Worm (Caenorhabditis elegans) whole organism, L4 larva: ENCODE measurements around the gene srw-76.

Source experiments
- fos-1 ChIP-seq: fragments of 150-350 bp; optimal IDR thresholded peaks from 2 replicates; lab custom pipeline; 2014; ENCODE audit warnings: missing biosample characterization, missing genetic modification characterization
- hlh-30 ChIP-seq: sonication (generic microtip); optimal IDR thresholded peaks from 2 replicates; lab custom pipeline; 2017; ENCODE audit warnings: antibody characterized with exemption, mild to moderate bottlenecking, missing genetic modification characterization, missing compliant biosample characterization; ENCODE audit not compliant: insufficient read depth
- lir-3 ChIP-seq: sonication (generic microtip); optimal IDR thresholded peaks from 2 replicates; lab custom pipeline; 2016; ENCODE audit warnings: mild to moderate bottlenecking, missing genetic modification characterization, missing compliant biosample characterization
- nhr-10 ChIP-seq: fragments of 150-350 bp; optimal IDR thresholded peaks from 2 replicates; lab custom pipeline; 2014; ENCODE audit warnings: missing biosample characterization, missing genetic modification characterization
- nhr-102 ChIP-seq: sonication (generic microtip); optimal IDR thresholded peaks from 2 replicates; lab custom pipeline; 2016; ENCODE audit warnings: mild to moderate bottlenecking, missing genetic modification characterization, moderate library complexity, missing compliant biosample characterization
- nhr-42 ChIP-seq: fragments of 200-800 bp; sonication (Bioruptor generic); IDR thresholded peaks from 2 replicates; pipeline ENCODE4 v1.3.6; 2022; ENCODE audit warnings: missing genetic modification characterization, missing compliant biosample characterization

DNA sequence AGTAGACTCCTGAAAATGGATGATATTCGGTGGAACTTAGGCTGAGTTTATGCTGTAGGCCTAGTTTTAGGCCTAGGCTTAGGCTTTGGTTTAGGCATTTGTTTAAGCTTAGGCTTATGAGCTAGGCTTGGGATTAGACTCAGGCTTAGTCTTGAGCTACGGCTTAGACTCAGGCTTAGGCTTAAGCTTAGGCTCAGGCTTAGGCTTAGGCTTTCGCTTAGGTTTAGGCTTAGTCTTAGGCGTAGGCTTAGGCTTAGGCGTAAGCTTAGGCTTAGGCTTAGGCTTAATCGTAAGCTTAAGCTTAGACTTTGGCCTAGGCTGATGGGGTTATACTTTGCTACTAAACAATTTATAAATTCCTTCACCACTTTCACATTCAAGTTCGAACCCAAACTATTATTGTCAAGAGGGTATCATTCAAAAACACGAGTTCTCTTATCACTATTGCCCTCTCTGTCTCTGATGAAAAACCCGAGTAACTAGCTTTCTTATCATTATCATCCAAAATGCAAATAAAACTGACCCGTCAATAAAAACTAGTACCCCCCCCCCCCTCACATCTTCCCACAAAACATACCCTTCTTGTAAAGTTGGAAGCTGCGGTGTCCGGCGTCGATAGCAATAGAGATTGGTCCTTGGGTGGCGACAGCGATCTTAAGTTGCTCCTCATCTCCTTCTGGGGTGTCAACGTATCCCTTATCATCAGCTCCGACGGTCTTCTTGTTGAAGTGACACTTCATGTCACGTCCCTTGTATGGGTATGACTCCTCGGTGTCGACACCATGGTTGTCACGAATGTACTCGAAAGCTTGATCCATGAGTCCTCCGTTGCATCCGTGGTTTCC, 44.9 kb downstream of the srw-76 start:
- TF ChIP-seq nhr-102 (tag; lab: Kevin White, UChicago) (peak; percentile 15), nhr-42 (GFP tag; lab: Robert Waterston, UW) (no peak), lir-3 (no peak), fos-1 (tag; lab: Kevin White, UChicago) (no peak), nhr-10 (tag; lab: Kevin White, UChicago) (no peak), hlh-30 (tag; lab: Kevin White, UChicago) (peak; percentile 43)
